Fruit fly (Drosophila melanogaster) whole organism, embryonic: ENCODE results near the gene atl.
A peak's percentile ranks its signal among the peaks of the same experiment; 100 is the strongest.

Experiments used
- CG10543 ChIP-seq: fragments of 200-800 bp; sonication (Bioruptor generic); optimal IDR thresholded peaks from 3 replicates; lab custom pipeline; 2017; ENCODE audit warnings: missing biosample characterization, mild to moderate bottlenecking, missing genetic modification characterization, moderate library complexity
- CG11696 ChIP-seq: fragments of 200-800 bp; sonication (Bioruptor generic); IDR thresholded peaks from 2 replicates; pipeline ENCODE4 v1.3.6; 2022; ENCODE audit warnings: missing biosample characterization, missing genetic modification characterization
- CG12155 ChIP-seq: fragments of 200-800 bp; sonication (Bioruptor generic); optimal IDR thresholded peaks from 3 replicates; lab custom pipeline; 2016; ENCODE audit warnings: missing biosample characterization, missing genetic modification characterization
- CG13424 ChIP-seq: fragments of 200-800 bp; sonication (Bioruptor generic); optimal IDR thresholded peaks from 2 replicates; lab custom pipeline; 2019; ENCODE audit warnings: missing biosample characterization, mild to moderate bottlenecking, missing genetic modification characterization, moderate library complexity
- CG14860 ChIP-seq: fragments of 200-800 bp; sonication (Bioruptor generic); IDR thresholded peaks from 3 replicates; pipeline ENCODE4 v1.3.6; 2022; ENCODE audit warnings: missing biosample characterization, missing genetic modification characterization; ENCODE audit not compliant: partially characterized antibody
- CG15269 ChIP-seq: fragments of 200-800 bp; sonication (Bioruptor generic); optimal IDR thresholded peaks from 2 replicates; lab custom pipeline; 2018; ENCODE audit warnings: missing biosample characterization, mild to moderate bottlenecking, missing genetic modification characterization, moderate library complexity
- CG16863 ChIP-seq: fragments of 200-800 bp; sonication (Bioruptor generic); optimal IDR thresholded peaks from 3 replicates; lab custom pipeline; 2016; ENCODE audit warnings: missing biosample characterization, missing genetic modification characterization
- CG17328 ChIP-seq: fragments of 200-800 bp; sonication (Bioruptor generic); IDR thresholded peaks from 2 replicates; pipeline ENCODE4 v1.3.6; 2022; ENCODE audit warnings: missing biosample characterization, missing genetic modification characterization
- CG2875 ChIP-seq: fragments of 200-800 bp; sonication (Bioruptor generic); optimal IDR thresholded peaks from 2 replicates; lab custom pipeline; 2017; ENCODE audit warnings: missing biosample characterization, mild to moderate bottlenecking, missing genetic modification characterization, missing genetic modification reagents
- CG34224 ChIP-seq: fragments of 200-800 bp; sonication (Bioruptor generic); IDR thresholded peaks from 3 replicates; pipeline ENCODE4 v1.3.6; 2022; ENCODE audit warnings: missing biosample characterization, missing genetic modification characterization; ENCODE audit not compliant: partially characterized antibody
- CG3838 ChIP-seq: fragments of 200-800 bp; sonication (Bioruptor generic); optimal IDR thresholded peaks from 3 replicates; lab custom pipeline; 2016; ENCODE audit warnings: missing biosample characterization, missing genetic modification characterization
- CG3847 ChIP-seq: fragments of 200-800 bp; sonication (Bioruptor generic); IDR thresholded peaks from 2 replicates; pipeline ENCODE4 v1.3.6; 2022; ENCODE audit warnings: missing biosample characterization, missing genetic modification characterization
- CG4730 ChIP-seq: fragments of 200-800 bp; sonication (Bioruptor generic); IDR thresholded peaks from 2 replicates; pipeline ENCODE4 v1.3.6; 2022; ENCODE audit warnings: missing biosample characterization, missing genetic modification characterization
- CG4820 ChIP-seq: fragments of 200-800 bp; sonication (Bioruptor generic); optimal IDR thresholded peaks from 3 replicates; lab custom pipeline; 2016; ENCODE audit warnings: missing biosample characterization, missing genetic modification characterization
- CG6854 ChIP-seq: fragments of 200-800 bp; sonication (Bioruptor generic); optimal IDR thresholded peaks from 3 replicates; lab custom pipeline; 2017; ENCODE audit warnings: missing biosample characterization, mild to moderate bottlenecking, missing genetic modification characterization
- CG8944 ChIP-seq: fragments of 200-800 bp; sonication (Bioruptor generic); optimal IDR thresholded peaks from 3 replicates; lab custom pipeline; 2016; ENCODE audit warnings: missing biosample characterization, missing genetic modification characterization
- CoRest ChIP-seq: fragments of 200-800 bp; sonication (Bioruptor generic); optimal IDR thresholded peaks from 3 replicates; lab custom pipeline; 2018; ENCODE audit warnings: missing biosample characterization, mild to moderate bottlenecking, missing genetic modification characterization, moderate library complexity
- D19A ChIP-seq: fragments of 200-800 bp; optimal IDR thresholded peaks from 3 replicates; lab custom pipeline; 2019; ENCODE audit warnings: missing biosample characterization, mild to moderate bottlenecking, missing genetic modification characterization, moderate library complexity
- Dad ChIP-seq: fragments of 200-800 bp; sonication (Bioruptor generic); optimal IDR thresholded peaks from 3 replicates; lab custom pipeline; 2016; ENCODE audit warnings: missing biosample characterization, missing genetic modification characterization
- E2f2 ChIP-seq: fragments of 200-800 bp; sonication (Bioruptor generic); IDR thresholded peaks from 2 replicates; pipeline ENCODE4 v1.3.6; 2022; ENCODE audit warnings: missing biosample characterization, missing genetic modification characterization
- Ets65A ChIP-seq: fragments of 200-800 bp; sonication (Bioruptor generic); peaks from one replicate; lab custom pipeline; 2016; ENCODE audit warnings: missing biosample characterization, missing genetic modification characterization
- GATAe ChIP-seq: fragments of 200-800 bp; sonication (Bioruptor generic); conservative IDR thresholded peaks from 2 replicates; pipeline ENCODE4 v1.3.6; 2022; ENCODE audit warnings: missing biosample characterization, missing genetic modification characterization
- Lhr ChIP-seq: fragments of 200-800 bp; sonication (Bioruptor generic); optimal IDR thresholded peaks from 3 replicates; lab custom pipeline; 2017; ENCODE audit warnings: mild to moderate bottlenecking, missing biosample characterization, missing genetic modification reagents, missing genetic modification characterization
- NC2α ChIP-seq: fragments of 200-800 bp; sonication (Bioruptor generic); optimal IDR thresholded peaks from 2 replicates; lab custom pipeline; 2016; ENCODE audit warnings: missing biosample characterization, missing genetic modification characterization
- NC2β ChIP-seq: fragments of 200-800 bp; sonication (Bioruptor generic); optimal IDR thresholded peaks from 2 replicates; lab custom pipeline; 2016; ENCODE audit warnings: missing biosample characterization, missing genetic modification characterization
- Nf-YB ChIP-seq: fragments of 200-800 bp; sonication (Bioruptor generic); optimal IDR thresholded peaks from 3 replicates; lab custom pipeline; 2019; ENCODE audit warnings: missing biosample characterization, mild to moderate bottlenecking, missing genetic modification characterization, moderate library complexity
- PHDP ChIP-seq: fragments of 200-800 bp; sonication (Bioruptor generic); optimal IDR thresholded peaks from 3 replicates; lab custom pipeline; 2018; ENCODE audit warnings: missing biosample characterization, mild to moderate bottlenecking, missing genetic modification characterization, moderate library complexity
- Rfx ChIP-seq: fragments of 200-800 bp; sonication (Bioruptor generic); IDR thresholded peaks from 2 replicates; pipeline ENCODE4 v1.3.6; 2022; ENCODE audit warnings: missing biosample characterization, missing genetic modification characterization
- ab ChIP-seq: fragments of 200-800 bp; sonication (Bioruptor generic); optimal IDR thresholded peaks from 2 replicates; lab custom pipeline; 2016; ENCODE audit warnings: missing biosample characterization, missing genetic modification characterization
- abd-A ChIP-seq: fragments of 200-800 bp; sonication (Bioruptor generic); optimal IDR thresholded peaks from 3 replicates; lab custom pipeline; 2019; ENCODE audit warnings: missing biosample characterization, mild to moderate bottlenecking, missing genetic modification characterization, moderate library complexity
- ase ChIP-seq: fragments of 200-800 bp; sonication (Bioruptor generic); IDR thresholded peaks from 3 replicates; pipeline ENCODE4 v1.3.6; 2022; ENCODE audit warnings: missing biosample characterization, missing genetic modification characterization
- ato ChIP-seq: fragments of 200-800 bp; sonication (Bioruptor generic); IDR thresholded peaks from 2 replicates; pipeline ENCODE4 v1.3.6; 2022; ENCODE audit warnings: missing biosample characterization, missing genetic modification characterization; ENCODE audit not compliant: partially characterized antibody
- bowl ChIP-seq: fragments of 200-800 bp; sonication (Bioruptor generic); IDR thresholded peaks from 2 replicates; pipeline ENCODE4 v1.3.6; 2022; ENCODE audit warnings: missing biosample characterization, missing genetic modification characterization
- chinmo ChIP-seq: fragments of 200-800 bp; sonication (Bioruptor generic); IDR thresholded peaks from 4 replicates; pipeline ENCODE4 v1.3.6; 2022; ENCODE audit warnings: missing biosample characterization, missing genetic modification characterization; ENCODE audit not compliant: partially characterized antibody
- ci ChIP-seq: fragments of 200-800 bp; sonication (Bioruptor generic); IDR thresholded peaks from 3 replicates; pipeline ENCODE4 v1.3.6; 2022; ENCODE audit warnings: missing biosample characterization, missing genetic modification characterization
- dysf ChIP-seq: fragments of 200-800 bp; sonication (Bioruptor generic); IDR thresholded peaks from 3 replicates; pipeline ENCODE4 v1.3.6; 2022; ENCODE audit warnings: missing biosample characterization, missing genetic modification characterization
- gcm ChIP-seq: fragments of 200-800 bp; sonication (Bioruptor generic); optimal IDR thresholded peaks from 2 replicates; lab custom pipeline; 2019; ENCODE audit warnings: missing biosample characterization, mild to moderate bottlenecking, missing genetic modification characterization, moderate library complexity
- grau ChIP-seq: fragments of 200-800 bp; optimal IDR thresholded peaks from 3 replicates; lab custom pipeline; 2019; ENCODE audit warnings: missing biosample characterization, mild to moderate bottlenecking, missing genetic modification characterization, moderate library complexity
- gro ChIP-seq: fragments of 200-800 bp; sonication (Bioruptor generic); optimal IDR thresholded peaks from 2 replicates; lab custom pipeline; 2016; ENCODE audit warnings: missing biosample characterization, missing genetic modification characterization
- gsb ChIP-seq: fragments of 200-800 bp; sonication (Bioruptor generic); IDR thresholded peaks from 2 replicates; pipeline ENCODE4 v1.3.6; 2022; ENCODE audit warnings: missing biosample characterization, missing genetic modification characterization
- hb ChIP-seq: fragments of 200-800 bp; sonication (Bioruptor generic); IDR thresholded peaks from 3 replicates; pipeline ENCODE4 v1.3.6; 2022; ENCODE audit warnings: missing biosample characterization, missing genetic modification characterization; ENCODE audit not compliant: partially characterized antibody
- her ChIP-seq: fragments of 200-800 bp; sonication (Bioruptor generic); optimal IDR thresholded peaks from 2 replicates; lab custom pipeline; 2016; ENCODE audit warnings: missing biosample characterization, missing genetic modification characterization
- lmd ChIP-seq: fragments of 200-800 bp; sonication (Bioruptor generic); IDR thresholded peaks from 2 replicates; pipeline ENCODE4 v1.3.6; 2022; ENCODE audit warnings: missing biosample characterization, missing genetic modification characterization
- mirr ChIP-seq: fragments of 200-800 bp; sonication (Bioruptor generic); optimal IDR thresholded peaks from 3 replicates; lab custom pipeline; 2018; ENCODE audit warnings: missing biosample characterization, mild to moderate bottlenecking, missing genetic modification characterization
- prd ChIP-seq, 3 experiments: fragments of >200 bp in 2 of 3; fragments of 200-800 bp in 1 of 3; sonication (Bioruptor generic) in 1 of 3; optimal IDR thresholded peaks in 2 of 3; IDR thresholded peaks in 1 of 3; 2 replicates in 2 of 3; 3 replicates in 1 of 3; pipeline versions ENCODE4 v1.3.6 to Lab custom; 2017 to 2022; ENCODE audit warnings: missing biosample characterization in 1 of 3, missing genetic modification characterization in 1 of 3
- rib ChIP-seq: fragments of 200-800 bp; sonication (Bioruptor generic); IDR thresholded peaks from 2 replicates; pipeline ENCODE4 v1.3.6; 2022; ENCODE audit warnings: missing biosample characterization, missing genetic modification characterization
- sens ChIP-seq: fragments of 200-800 bp; sonication (Bioruptor generic); peaks from one replicate; lab custom pipeline; 2016; ENCODE audit warnings: missing biosample characterization, missing genetic modification characterization
- sens-2 ChIP-seq: fragments of 200-800 bp; sonication (Bioruptor generic); IDR thresholded peaks from 2 replicates; pipeline ENCODE4 v1.3.6; 2022; ENCODE audit warnings: missing biosample characterization, missing genetic modification characterization
- sug ChIP-seq: fragments of 200-800 bp; optimal IDR thresholded peaks from 2 replicates; lab custom pipeline; 2019; ENCODE audit warnings: missing biosample characterization, mild to moderate bottlenecking, missing genetic modification characterization, moderate library complexity
- toy ChIP-seq: fragments of 200-800 bp; sonication (Bioruptor generic); IDR thresholded peaks from 2 replicates; pipeline ENCODE4 v1.3.6; 2022; ENCODE audit warnings: missing biosample characterization, missing genetic modification characterization

Gene atl

DNA sequence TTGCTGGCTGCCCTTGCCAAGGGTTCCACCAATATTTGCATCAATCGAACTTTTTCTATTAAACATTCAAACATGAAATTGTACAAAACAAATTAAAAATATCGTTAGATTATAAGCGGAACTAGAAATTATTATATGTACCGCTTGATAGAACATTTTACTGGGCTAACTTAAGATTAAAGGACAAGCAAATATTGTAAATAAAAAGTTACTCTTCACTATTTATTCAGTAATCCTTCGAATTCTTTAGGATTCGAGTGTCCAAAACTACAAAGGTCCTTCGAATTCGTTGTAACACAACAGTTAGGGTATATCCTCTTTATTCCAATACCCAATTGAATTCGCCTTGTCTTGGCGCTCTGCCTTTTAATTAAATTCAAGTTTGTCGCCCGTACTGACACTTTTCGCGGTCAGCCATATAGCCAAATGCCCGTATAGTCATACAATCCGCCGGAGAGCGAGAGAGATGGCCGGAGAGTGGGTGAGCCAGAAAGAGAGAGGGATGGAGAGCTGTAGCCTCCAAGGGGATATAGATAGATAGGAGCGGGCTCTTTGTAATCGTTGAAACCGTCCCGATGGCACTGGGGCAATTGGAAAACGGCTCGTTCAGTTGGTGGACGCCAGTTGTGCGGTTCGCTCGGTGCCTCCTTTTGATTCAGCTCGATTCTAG lies 42.2 kb downstream of the atl start:
- TF ChIP-seq NC2α (GFP tag; lab: Kevin White, UChicago) (no peak), CG8944 (GFP tag; lab: Kevin White, UChicago) (no peak), Lhr (no peak), grau (tag; lab: Kevin White, UChicago) (peak; percentile 34), Nf-YB (GFP tag; lab: Kevin White, UChicago) (no peak), sens-2 (no peak), gro (GFP tag; lab: Kevin White, UChicago) (no peak), rib (GFP tag; lab: Robert Waterston, UW) (no peak), CG13424 (tag; lab: Kevin White, UChicago) (peak; percentile 16), Rfx (GFP tag; lab: Robert Waterston, UW) (peak; percentile 38; the same call in 1 of the 2 replicates), toy (GFP tag; lab: Robert Waterston, UW) (no peak), ase (GFP tag; lab: Robert Waterston, UW) (no peak), CG16863 (GFP tag; lab: Kevin White, UChicago) (no peak), NC2β (GFP tag; lab: Kevin White, UChicago) (no peak), CG17328 (GFP tag; lab: Robert Waterston, UW) (no peak), CoRest (peak; percentile 24), CG3838 (GFP tag; lab: Kevin White, UChicago) (no peak), sug (tag; lab: Kevin White, UChicago) (peak; percentile 14), gcm (GFP tag; lab: Kevin White, UChicago) (no peak), CG12155 (GFP tag; lab: Kevin White, UChicago) (no peak), CG11696 (GFP tag; lab: Robert Waterston, UW) (no peak), ato (GFP tag; lab: Robert Waterston, UW) (no peak), ci (0 out of 3 replicates have a peak, but pooled peaks have one; percentile 33), dysf (GFP tag; lab: Robert Waterston, UW) (peak; percentile 30; the same call in 1 of the 3 replicates), bowl (no peak), abd-A (no peak), CG14860 (GFP tag; lab: Robert Waterston, UW) (no peak), CG3847 (GFP tag; lab: Robert Waterston, UW) (no peak), E2f2 (GFP tag; lab: Robert Waterston, UW) (no peak), CG10543 (peak; percentile 10), ab (no peak), her (GFP tag; lab: Kevin White, UChicago) (no peak), GATAe (GFP tag; lab: Robert Waterston, UW) (no peak), D19A (tag; lab: Kevin White, UChicago) (peak; percentile 22), Ets65A (peak; percentile 89), chinmo (GFP tag; lab: Robert Waterston, UW) (0 out of 4 replicates have a peak, but pooled peaks have one; percentile 29), hb (GFP tag; lab: Robert Waterston, UW) (no peak), CG4820 (GFP tag; lab: Kevin White, UChicago) (no peak), gsb (GFP tag; lab: Robert Waterston, UW) (no peak), CG15269 (tag; lab: Kevin White, UChicago) (peak; percentile 12), CG4730 (GFP tag; lab: Robert Waterston, UW) (no peak), sens (no peak), mirr (no peak), Dad (GFP tag; lab: Kevin White, UChicago) (no peak), lmd (GFP tag; lab: Robert Waterston, UW) (peak; percentile 31; the same call in 1 of the 2 replicates), CG34224 (GFP tag; lab: Robert Waterston, UW) (peak; percentile 14; the same call in 1 of the 3 replicates), PHDP (tag; lab: Kevin White, UChicago) (no peak), CG6854 (GFP tag; lab: Kevin White, UChicago) (no peak), CG2875 (GFP tag; lab: Kevin White, UChicago) (no peak), prd (optimal IDR thresholded peaks at IDR 0.05; lab: Kevin White, UChicago) (no peak), prd (GFP tag; IDR thresholded peaks at IDR 0.05; lab: Robert Waterston, UW) (no peak)
